Worm (Caenorhabditis elegans) whole organism, mixed stage, embryonic: ENCODE data around the gene vha-15.

Experiments used
- M03D4.4 ChIP-seq: sonication (generic microtip); optimal IDR thresholded peaks from 2 replicates; lab custom pipeline; 2017; ENCODE audit warnings: mild to moderate bottlenecking, missing genetic modification characterization, missing compliant biosample characterization
- bed-3 ChIP-seq: fragments of 200-800 bp; sonication (Bioruptor generic); optimal IDR thresholded peaks from 3 replicates; lab custom pipeline; 2018; ENCODE audit warnings: mild to moderate bottlenecking, missing genetic modification characterization, moderate library complexity, missing compliant biosample characterization
- blmp-1 ChIP-seq: fragments of 150-350 bp; optimal IDR thresholded peaks from 2 replicates; lab custom pipeline; 2014; ENCODE audit warnings: missing biosample characterization, missing genetic modification characterization
- ceh-43 ChIP-seq: fragments of 200-800 bp; sonication (Bioruptor generic); optimal IDR thresholded peaks from 2 replicates; lab custom pipeline; 2018; ENCODE audit warnings: mild to moderate bottlenecking, missing genetic modification characterization, moderate library complexity, missing compliant biosample characterization
- ceh-83 ChIP-seq: fragments of 200-800 bp; sonication (Bioruptor generic); optimal IDR thresholded peaks from 2 replicates; lab custom pipeline; 2018; ENCODE audit warnings: mild to moderate bottlenecking, missing genetic modification characterization, missing compliant biosample characterization
- drap-1 ChIP-seq: fragments of 200-800 bp; sonication (Bioruptor generic); optimal IDR thresholded peaks from 3 replicates; lab custom pipeline; 2018; ENCODE audit warnings: mild to moderate bottlenecking, missing genetic modification characterization, missing compliant biosample characterization
- elt-1 ChIP-seq: sonication (generic microtip); optimal IDR thresholded peaks from 2 replicates; lab custom pipeline; 2017; ENCODE audit warnings: missing genetic modification characterization, mild to moderate bottlenecking, missing compliant biosample characterization, antibody characterized with exemption, moderate library complexity, borderline replicate concordance; ENCODE audit not compliant: insufficient read depth
- elt-3 ChIP-seq: fragments of 150-350 bp; optimal IDR thresholded peaks from 2 replicates; lab custom pipeline; 2014; ENCODE audit warnings: missing biosample characterization, missing genetic modification characterization
- ham-2 ChIP-seq: fragments of 200-800 bp; sonication (Bioruptor generic); optimal IDR thresholded peaks from 2 replicates; lab custom pipeline; 2018; ENCODE audit warnings: mild to moderate bottlenecking, missing genetic modification characterization, missing compliant biosample characterization
- hlh-1 ChIP-seq: fragments of 150-350 bp; optimal IDR thresholded peaks from 2 replicates; lab custom pipeline; 2014; ENCODE audit warnings: missing biosample characterization, missing genetic modification reagents, missing genetic modification characterization
- lin-32 ChIP-seq: fragments of 200-800 bp; sonication (Bioruptor generic); optimal IDR thresholded peaks from 2 replicates; lab custom pipeline; 2018; ENCODE audit warnings: mild to moderate bottlenecking, missing genetic modification characterization, missing compliant biosample characterization
- lsy-2 ChIP-seq: fragments of 150-350 bp; optimal IDR thresholded peaks from 2 replicates; lab custom pipeline; 2014; ENCODE audit warnings: missing biosample characterization, missing genetic modification characterization
- mab-5 ChIP-seq: fragments of 150-350 bp; optimal IDR thresholded peaks from 2 replicates; lab custom pipeline; 2014; ENCODE audit warnings: missing biosample characterization, missing genetic modification characterization
- mep-1 ChIP-seq: fragments of 150-350 bp; optimal IDR thresholded peaks from 2 replicates; lab custom pipeline; 2017; ENCODE audit warnings: missing biosample characterization, missing genetic modification reagents, missing genetic modification characterization, inconsistent platforms
- mls-2 ChIP-seq: sonication (generic microtip); optimal IDR thresholded peaks from 2 replicates; lab custom pipeline; 2016; ENCODE audit warnings: mild to moderate bottlenecking, missing genetic modification characterization, moderate library complexity, missing compliant biosample characterization
- nhr-2 ChIP-seq: fragments of 150-350 bp; optimal IDR thresholded peaks from 2 replicates; lab custom pipeline; 2014; ENCODE audit warnings: missing biosample characterization, missing genetic modification characterization
- nhr-237 ChIP-seq: fragments of 150-350 bp; optimal IDR thresholded peaks from 2 replicates; lab custom pipeline; 2014; ENCODE audit warnings: missing biosample characterization, missing genetic modification characterization
- nhr-28 ChIP-seq: fragments of 150-350 bp; optimal IDR thresholded peaks from 2 replicates; lab custom pipeline; 2014; ENCODE audit warnings: missing biosample characterization, missing genetic modification characterization
- pha-4 ChIP-seq: fragments of 150-350 bp; optimal IDR thresholded peaks from 2 replicates; lab custom pipeline; 2018; ENCODE audit warnings: missing biosample characterization, missing genetic modification reagents, missing genetic modification characterization
- sem-2 ChIP-seq: fragments of 200-800 bp; sonication (Bioruptor generic); optimal IDR thresholded peaks from 2 replicates; lab custom pipeline; 2018; ENCODE audit warnings: mild to moderate bottlenecking, missing genetic modification characterization, missing compliant biosample characterization
- snpc-4 ChIP-seq: fragments of 150-350 bp; optimal IDR thresholded peaks from 2 replicates; lab custom pipeline; 2014; ENCODE audit warnings: missing biosample characterization, missing genetic modification characterization
- sptf-1 ChIP-seq: sonication (generic microtip); optimal IDR thresholded peaks from 2 replicates; lab custom pipeline; 2017; ENCODE audit warnings: mild to moderate bottlenecking, missing genetic modification characterization, moderate library complexity, missing compliant biosample characterization
- tbx-8 ChIP-seq: fragments of 200-800 bp; sonication (Bioruptor generic); optimal IDR thresholded peaks from 2 replicates; lab custom pipeline; 2018; ENCODE audit warnings: mild to moderate bottlenecking, missing genetic modification characterization, moderate library complexity, missing compliant biosample characterization
- unc-120 ChIP-seq: sonication (generic microtip); optimal IDR thresholded peaks from 2 replicates; lab custom pipeline; 2017; ENCODE audit warnings: missing genetic modification characterization, missing compliant biosample characterization; ENCODE audit not compliant: poor library complexity, severe bottlenecking
- unc-39 ChIP-seq: fragments of 150-350 bp; optimal IDR thresholded peaks from 2 replicates; lab custom pipeline; 2014; ENCODE audit warnings: missing biosample characterization, missing genetic modification characterization
- unc-62 ChIP-seq: fragments of 150-350 bp; optimal IDR thresholded peaks from 2 replicates; lab custom pipeline; 2014; ENCODE audit warnings: missing biosample characterization, missing genetic modification reagents, missing genetic modification characterization
- zip-8 ChIP-seq: fragments of 150-350 bp; optimal IDR thresholded peaks from 2 replicates; lab custom pipeline; 2014; ENCODE audit warnings: missing biosample characterization, missing genetic modification characterization
- ztf-11 ChIP-seq: fragments of 150-350 bp; optimal IDR thresholded peaks from 2 replicates; lab custom pipeline; 2014; ENCODE audit warnings: missing biosample characterization, missing genetic modification characterization

Gene vha-15

ce11 chrX:2197444-2197843, 40.3 kb upstream of the vha-15 start:
- TF ChIP-seq nhr-237: no peak
- no peak for TF ChIP-seq blmp-1 (tag; lab: Kevin White, UChicago)
- TF ChIP-seq ztf-11: no peak
- no peak for TF ChIP-seq ceh-83 (GFP tag; lab: Kevin White, UChicago)
- no peak for TF ChIP-seq tbx-8 (GFP tag; lab: Kevin White, UChicago)
- no peak for TF ChIP-seq ceh-43 (GFP tag; lab: Kevin White, UChicago)
- no peak for TF ChIP-seq nhr-2 (tag; lab: Kevin White, UChicago)
- TF ChIP-seq mep-1 (tag; lab: Kevin White, UChicago): no peak
- no peak for TF ChIP-seq M03D4.4 (tag; lab: Kevin White, UChicago)
- TF ChIP-seq drap-1 (GFP tag; lab: Kevin White, UChicago): no peak
- TF ChIP-seq hlh-1 (tag; lab: Kevin White, UChicago): no peak

- no peak for TF ChIP-seq M03D4.4 (tag; lab: Kevin White, UChicago)
- no peak for TF ChIP-seq nhr-237
These were observed 38.6 kb upstream of the vha-15 start, which contains the start of gene T24C12.1 for ce11 chrX:2199140-2199539. TSS of gene T24C12.1 (plus strand) at chrX:2199440.

ce11 chrX:2203760-2204159, 34.0 kb upstream of the vha-15 start, which contains the start of gene T24C12.3:
TSS of gene T24C12.3 (minus strand) at chrX:2203893.
- TF ChIP-seq tbx-8 (GFP tag; lab: Kevin White, UChicago) (no peak), elt-1 (tag; lab: Kevin White, UChicago) (peak; percentile 81)

- TF ChIP-seq nhr-237: no peak
- no peak for TF ChIP-seq ceh-83 (GFP tag; lab: Kevin White, UChicago)
- no peak for TF ChIP-seq mls-2 (tag; lab: Kevin White, UChicago)
- TF ChIP-seq hlh-1 (tag; lab: Kevin White, UChicago): no peak
- TF ChIP-seq ztf-11: no peak
- TF ChIP-seq mab-5 (tag; lab: Kevin White, UChicago): no peak
- TF ChIP-seq lsy-2 (tag; lab: Kevin White, UChicago): no peak
- TF ChIP-seq drap-1 (GFP tag; lab: Kevin White, UChicago): no peak
- no peak for TF ChIP-seq unc-62 (GFP tag; lab: Kevin White, UChicago)
- no peak for TF ChIP-seq unc-120 (tag; lab: Kevin White, UChicago)
These were observed 32.7 kb upstream of the vha-15 start, which contains the start of gene T24C12.4 for ce11 chrX:2204963-2205362. TSS of gene T24C12.4 (minus strand) at chrX:2205063.

ce11 chrX:2208391-2208790, 29.3 kb upstream of the vha-15 start:
- TF ChIP-seq sptf-1 (tag; lab: Kevin White, UChicago) (no peak), unc-62 (GFP tag; lab: Kevin White, UChicago) (no peak), ham-2 (GFP tag; lab: Kevin White, UChicago) (no peak), pha-4 (tag; lab: Kevin White, UChicago) (no peak), snpc-4 (no peak)

ce11 chrX:2210164-2210563, 27.5 kb upstream of the vha-15 start:
- TF ChIP-seq blmp-1 (tag; lab: Kevin White, UChicago): no peak
- TF ChIP-seq M03D4.4 (tag; lab: Kevin White, UChicago): no peak
- TF ChIP-seq zip-8 (tag; lab: Kevin White, UChicago): no peak
- no peak for TF ChIP-seq bed-3 (GFP tag; lab: Kevin White, UChicago)
- TF ChIP-seq ham-2 (GFP tag; lab: Kevin White, UChicago): no peak
- no peak for TF ChIP-seq unc-39
- no peak for TF ChIP-seq ceh-43 (GFP tag; lab: Kevin White, UChicago)
- no peak for TF ChIP-seq sem-2 (GFP tag; lab: Kevin White, UChicago)
- TF ChIP-seq tbx-8 (GFP tag; lab: Kevin White, UChicago): no peak
- no peak for TF ChIP-seq nhr-28
- no peak for TF ChIP-seq mls-2 (tag; lab: Kevin White, UChicago)
- TF ChIP-seq ztf-11: no peak
- TF ChIP-seq ceh-83 (GFP tag; lab: Kevin White, UChicago): no peak
- no peak for TF ChIP-seq drap-1 (GFP tag; lab: Kevin White, UChicago)
- TF ChIP-seq, all 35 proteins: peak for 0

ce11 chrX:2210751-2211150, 27.0 kb upstream of the vha-15 start, which contains the start of gene peb-1:
TSS of gene peb-1 (plus strand) at chrX:2211051.
- TF ChIP-seq lin-32 (GFP tag; lab: Kevin White, UChicago) (no peak), blmp-1 (tag; lab: Kevin White, UChicago) (no peak), elt-3 (tag; lab: Kevin White, UChicago) (no peak), elt-1 (tag; lab: Kevin White, UChicago) (no peak)
